Worm (Caenorhabditis elegans) whole organism, L2 larva: ENCODE data around the gene F13B12.4.

Experiments
- mdl-1 ChIP-seq, 2 experiments: fragments of 150-350 bp in 1 of 2; sonication (generic microtip) in 1 of 2; optimal IDR thresholded peaks; 2 replicates each; lab custom pipeline; 2017; ENCODE audit warnings: missing biosample characterization in 2 of 2, missing genetic modification characterization in 2 of 2
- nhr-23 ChIP-seq: fragments of 150-350 bp; optimal IDR thresholded peaks from 2 replicates; lab custom pipeline; 2014; ENCODE audit warnings: missing biosample characterization, missing genetic modification reagents, missing genetic modification characterization
- nhr-237 ChIP-seq: fragments of 150-350 bp; optimal IDR thresholded peaks from 2 replicates; lab custom pipeline; 2014; ENCODE audit warnings: missing biosample characterization, missing genetic modification characterization
- unc-62 ChIP-seq: fragments of 150-350 bp; optimal IDR thresholded peaks from 2 replicates; lab custom pipeline; 2014; ENCODE audit warnings: missing biosample characterization, missing genetic modification reagents, missing genetic modification characterization
- zag-1 ChIP-seq: fragments of 150-350 bp; optimal IDR thresholded peaks from 2 replicates; lab custom pipeline; 2014; ENCODE audit warnings: missing biosample characterization, missing genetic modification characterization

ce11 chrIV:10438901-10439300 is 10.8 kb downstream of the F13B12.4 start, which contains the start of gene F13B12.3:
- TF ChIP-seq mdl-1 (tag; optimal IDR thresholded peaks at IDR 0.05; lab: Kevin White, UChicago) (no peak), unc-62 (GFP tag; lab: Kevin White, UChicago) (no peak), nhr-237 (tag; lab: Kevin White, UChicago) (no peak), nhr-23 (no peak), zag-1 (no peak)
